Worm (Caenorhabditis elegans): Measurements from ENCODE around the gene F10E7.9.
"Not testable (repeated sequence)": the region's sequence is repeated elsewhere in the genome, so short reads cannot be mapped to it uniquely, and the experiment has no call there.

DNA sequence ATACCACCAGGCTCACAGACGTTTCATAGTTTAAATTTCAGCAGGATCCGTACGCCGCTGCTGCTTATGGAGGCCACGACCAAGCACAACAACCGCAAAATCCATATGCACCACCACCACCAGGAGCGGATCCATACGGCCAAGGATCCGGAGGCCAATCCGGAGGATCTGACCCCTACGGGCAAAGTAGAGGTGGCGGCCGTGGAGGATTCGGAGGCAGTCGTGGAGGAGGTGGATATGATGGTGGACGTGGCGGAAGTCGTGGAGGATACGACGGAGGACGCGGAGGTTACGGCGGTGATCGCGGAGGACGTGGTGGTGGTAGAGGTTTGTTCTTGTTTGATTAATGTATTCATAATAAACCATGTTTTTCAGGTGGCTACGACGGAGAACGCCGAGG lies 43.2 kb upstream of the F10E7.9 start:
- TF ChIP-seq sdz-38 (tag; optimal IDR thresholded peaks at IDR 0.05); F10E7.11 (tag; optimal IDR thresholded peaks at IDR 0.05); ztf-22 (GFP tag; optimal IDR thresholded peaks at IDR 0.05); tbx-9 (tag; optimal IDR thresholded peaks at IDR 0.05; ENCODE audit: borderline replicate concordance); egl-44 (GFP tag; IDR thresholded peaks at IDR 0.05); ztf-3 (GFP tag; optimal IDR thresholded peaks at IDR 0.05): not testable (repeated sequence)

Data from whole organism, young adult.